Worm (Caenorhabditis elegans) whole organism, L4 larva: ENCODE measurements around the gene W04G3.13.
A peak's percentile ranks its signal among the peaks of the same experiment; 100 is the strongest.

Experiments used
- D1046.2 ChIP-seq: fragments of 200-800 bp; sonication (Bioruptor generic); IDR thresholded peaks from 2 replicates; pipeline ENCODE4 v1.3.6; 2022; ENCODE audit warnings: missing genetic modification characterization, missing compliant biosample characterization
- F10B5.3 ChIP-seq: sonication (generic microtip); optimal IDR thresholded peaks from 2 replicates; lab custom pipeline; 2016; ENCODE audit warnings: mild to moderate bottlenecking, missing genetic modification characterization, missing compliant biosample characterization
- F26F4.8 ChIP-seq: fragments of 200-800 bp; sonication (Bioruptor generic); conservative IDR thresholded peaks from 2 replicates; pipeline ENCODE4 v1.3.6; 2022; ENCODE audit warnings: missing genetic modification characterization, missing compliant biosample characterization
- aly-2 ChIP-seq: sonication (generic microtip); optimal IDR thresholded peaks from 2 replicates; lab custom pipeline; 2018; ENCODE audit warnings: missing biosample characterization, missing genetic modification characterization
- ama-1 ChIP-seq: fragments of 150-350 bp; optimal IDR thresholded peaks from 2 replicates; lab custom pipeline; 2014; ENCODE audit warnings: inconsistent platforms, mixed read lengths
- arid-1 ChIP-seq: fragments of 200-800 bp; sonication (Bioruptor generic); conservative IDR thresholded peaks from 2 replicates; pipeline ENCODE4 v1.3.6; 2022; ENCODE audit warnings: missing genetic modification reagents, missing genetic modification characterization, missing compliant biosample characterization
- attf-4 ChIP-seq: sonication (generic microtip); optimal IDR thresholded peaks from 3 replicates; lab custom pipeline; 2017; ENCODE audit warnings: missing biosample characterization, missing genetic modification characterization
- ceh-20 ChIP-seq: fragments of 200-800 bp; sonication (Bioruptor generic); IDR thresholded peaks from 2 replicates; pipeline ENCODE4 v1.3.6; 2022; ENCODE audit warnings: missing genetic modification reagents, missing genetic modification characterization, missing compliant biosample characterization
- ceh-28 ChIP-seq: fragments of 150-350 bp; optimal IDR thresholded peaks from 2 replicates; lab custom pipeline; 2014; ENCODE audit warnings: missing biosample characterization, missing genetic modification reagents, missing genetic modification characterization
- ceh-32 ChIP-seq: sonication (generic microtip); optimal IDR thresholded peaks from 2 replicates; lab custom pipeline; 2016; ENCODE audit warnings: mild to moderate bottlenecking, missing genetic modification characterization, missing compliant biosample characterization; ENCODE audit not compliant: poor library complexity
- ceh-44 ChIP-seq: fragments of 200-800 bp; sonication (Bioruptor generic); IDR thresholded peaks from 2 replicates; pipeline ENCODE4 v1.3.6; 2022; ENCODE audit warnings: missing genetic modification reagents, missing genetic modification characterization, missing compliant biosample characterization
- ceh-82 ChIP-seq: sonication (generic microtip); optimal IDR thresholded peaks from 2 replicates; lab custom pipeline; 2017; ENCODE audit warnings: missing biosample characterization, missing genetic modification characterization
- ctbp-1 ChIP-seq: fragments of 200-800 bp; sonication (Bioruptor generic); IDR thresholded peaks from 2 replicates; pipeline ENCODE4 v1.3.6; 2022; ENCODE audit warnings: missing genetic modification reagents, missing genetic modification characterization, missing compliant biosample characterization
- daf-19 ChIP-seq: fragments of 200-800 bp; sonication (Bioruptor generic); conservative IDR thresholded peaks from 2 replicates; pipeline ENCODE4 v1.3.6; 2022; ENCODE audit warnings: missing genetic modification characterization, missing compliant biosample characterization
- dmd-6 ChIP-seq: fragments of 200-800 bp; sonication (Bioruptor generic); IDR thresholded peaks from 2 replicates; pipeline ENCODE4 v1.3.6; 2022; ENCODE audit warnings: missing genetic modification reagents, missing genetic modification characterization, missing compliant biosample characterization
- dmd-9 ChIP-seq: fragments of 200-800 bp; sonication (Bioruptor generic); IDR thresholded peaks from 2 replicates; pipeline ENCODE4 v1.3.6; 2022; ENCODE audit warnings: missing genetic modification reagents, missing genetic modification characterization, missing compliant biosample characterization
- duxl-1 ChIP-seq: sonication (generic microtip); optimal IDR thresholded peaks from 2 replicates; lab custom pipeline; 2016; ENCODE audit warnings: mild to moderate bottlenecking, missing genetic modification characterization, moderate library complexity, missing compliant biosample characterization; ENCODE audit not compliant: poor library complexity
- egl-27 ChIP-seq: sonication (generic microtip); optimal IDR thresholded peaks from 3 replicates; lab custom pipeline; 2017; ENCODE audit warnings: missing biosample characterization, missing genetic modification reagents, missing genetic modification characterization
- fkh-10 ChIP-seq: fragments of 150-350 bp; optimal IDR thresholded peaks from 2 replicates; lab custom pipeline; 2014; ENCODE audit warnings: missing biosample characterization, missing genetic modification reagents, missing genetic modification characterization
- fos-1 ChIP-seq: fragments of 150-350 bp; optimal IDR thresholded peaks from 2 replicates; lab custom pipeline; 2014; ENCODE audit warnings: missing biosample characterization, missing genetic modification characterization
- hlh-11 ChIP-seq: fragments of 200-800 bp; sonication (Bioruptor generic); optimal IDR thresholded peaks from 2 replicates; lab custom pipeline; 2018; ENCODE audit warnings: mild to moderate bottlenecking, missing genetic modification characterization, missing compliant biosample characterization
- hlh-30 ChIP-seq: sonication (generic microtip); optimal IDR thresholded peaks from 2 replicates; lab custom pipeline; 2017; ENCODE audit warnings: antibody characterized with exemption, mild to moderate bottlenecking, missing genetic modification characterization, missing compliant biosample characterization; ENCODE audit not compliant: insufficient read depth
- hmg-1.1 ChIP-seq: fragments of 200-800 bp; sonication (Bioruptor generic); IDR thresholded peaks from 2 replicates; pipeline ENCODE4 v1.3.6; 2022; ENCODE audit warnings: missing genetic modification reagents, missing genetic modification characterization, missing compliant biosample characterization
- jun-1 ChIP-seq: fragments of 150-350 bp; optimal IDR thresholded peaks from 2 replicates; lab custom pipeline; 2014; ENCODE audit warnings: missing biosample characterization, missing genetic modification reagents, missing genetic modification characterization
- lin-13 ChIP-seq: fragments of 150-350 bp; optimal IDR thresholded peaks from 2 replicates; lab custom pipeline; 2014; ENCODE audit warnings: missing biosample characterization, missing genetic modification reagents, missing genetic modification characterization
- lin-15B ChIP-seq: fragments of 150-350 bp; sonication (generic microtip); optimal IDR thresholded peaks from 3 replicates; lab custom pipeline; 2014; ENCODE audit warnings: missing biosample characterization, missing genetic modification characterization
- lin-29 ChIP-seq: fragments of 200-800 bp; sonication (Bioruptor generic); IDR thresholded peaks from 2 replicates; pipeline ENCODE4 v1.3.6; 2022; ENCODE audit warnings: missing genetic modification reagents, missing genetic modification characterization, missing compliant biosample characterization
- madf-5 ChIP-seq, 2 experiments: fragments of 200-800 bp; sonication (Bioruptor generic); IDR thresholded peaks; 2 replicates each; pipeline ENCODE4 v1.3.6; 2022; ENCODE audit warnings: missing compliant biosample characterization in 2 of 2, missing genetic modification characterization in 2 of 2
- madf-9 ChIP-seq: fragments of 200-800 bp; sonication (Bioruptor generic); conservative IDR thresholded peaks from 2 replicates; pipeline ENCODE4 v1.3.6; 2022; ENCODE audit warnings: missing genetic modification reagents, missing genetic modification characterization, missing compliant biosample characterization
- mdl-1 ChIP-seq, 2 experiments: fragments of 150-350 bp in 1 of 2; sonication (generic microtip) in 1 of 2; optimal IDR thresholded peaks; 2 replicates each; lab custom pipeline; 2014 to 2017; ENCODE audit warnings: missing biosample characterization in 2 of 2, missing genetic modification characterization in 2 of 2
- mep-1 ChIP-seq: fragments of 150-350 bp; sonication (generic microtip); optimal IDR thresholded peaks from 3 replicates; lab custom pipeline; 2014; ENCODE audit warnings: missing biosample characterization, missing genetic modification characterization
- mxl-3 ChIP-seq: fragments of 200-800 bp; sonication (Bioruptor generic); optimal IDR thresholded peaks from 2 replicates; lab custom pipeline; 2018; ENCODE audit warnings: mild to moderate bottlenecking, missing genetic modification characterization, missing compliant biosample characterization
- nhr-10 ChIP-seq: fragments of 150-350 bp; optimal IDR thresholded peaks from 2 replicates; lab custom pipeline; 2014; ENCODE audit warnings: missing biosample characterization, missing genetic modification characterization
- nhr-102 ChIP-seq: sonication (generic microtip); optimal IDR thresholded peaks from 2 replicates; lab custom pipeline; 2016; ENCODE audit warnings: mild to moderate bottlenecking, missing genetic modification characterization, moderate library complexity, missing compliant biosample characterization
- nhr-11 ChIP-seq: fragments of 150-350 bp; optimal IDR thresholded peaks from 2 replicates; lab custom pipeline; 2014; ENCODE audit warnings: missing biosample characterization, missing genetic modification characterization
- nhr-25 ChIP-seq: sonication (generic microtip); optimal IDR thresholded peaks from 2 replicates; lab custom pipeline; 2017; ENCODE audit warnings: missing genetic modification characterization, mild to moderate bottlenecking, missing compliant biosample characterization, antibody characterized with exemption, moderate library complexity, borderline replicate concordance; ENCODE audit not compliant: insufficient read depth
- nhr-42 ChIP-seq: fragments of 200-800 bp; sonication (Bioruptor generic); IDR thresholded peaks from 2 replicates; pipeline ENCODE4 v1.3.6; 2022; ENCODE audit warnings: missing genetic modification characterization, missing compliant biosample characterization
- nhr-77 ChIP-seq: fragments of 150-350 bp; optimal IDR thresholded peaks from 2 replicates; lab custom pipeline; 2014; ENCODE audit warnings: missing biosample characterization, missing genetic modification characterization
- php-3 ChIP-seq: fragments of 200-800 bp; sonication (Bioruptor generic); IDR thresholded peaks from 2 replicates; pipeline ENCODE4 v1.3.6; 2022; ENCODE audit warnings: missing genetic modification reagents, missing genetic modification characterization, missing compliant biosample characterization
- pqm-1 ChIP-seq: sonication (generic microtip); optimal IDR thresholded peaks from 2 replicates; lab custom pipeline; 2017; ENCODE audit warnings: missing biosample characterization, missing genetic modification characterization
- sdz-12 ChIP-seq: fragments of 200-800 bp; sonication (Bioruptor generic); optimal IDR thresholded peaks from 2 replicates; lab custom pipeline; 2018; ENCODE audit warnings: mild to moderate bottlenecking, missing genetic modification characterization, missing compliant biosample characterization
- skn-1 ChIP-seq: fragments of 150-350 bp; optimal IDR thresholded peaks from 2 replicates; lab custom pipeline; 2014; ENCODE audit warnings: missing biosample characterization, missing genetic modification characterization
- spr-1 ChIP-seq: sonication (generic microtip); optimal IDR thresholded peaks from 2 replicates; lab custom pipeline; 2016; ENCODE audit warnings: mild to moderate bottlenecking, missing genetic modification characterization, missing compliant biosample characterization
- tag-97 ChIP-seq: fragments of 200-800 bp; sonication (Bioruptor generic); IDR thresholded peaks from 2 replicates; pipeline ENCODE4 v1.3.6; 2022; ENCODE audit warnings: missing genetic modification characterization, missing compliant biosample characterization
- tra-1 ChIP-seq: fragments of 200-800 bp; sonication (Bioruptor generic); IDR thresholded peaks from 2 replicates; pipeline ENCODE4 v1.3.6; 2022; ENCODE audit warnings: missing genetic modification reagents, missing genetic modification characterization, missing compliant biosample characterization
- unc-130 ChIP-seq: sonication (generic microtip); optimal IDR thresholded peaks from 2 replicates; lab custom pipeline; 2016; ENCODE audit warnings: missing genetic modification reagents, missing genetic modification characterization, missing compliant biosample characterization
- unc-39 ChIP-seq: sonication (generic microtip); optimal IDR thresholded peaks from 2 replicates; lab custom pipeline; 2017; ENCODE audit warnings: missing biosample characterization, missing genetic modification characterization
- vab-7 ChIP-seq: fragments of 200-800 bp; sonication (Bioruptor generic); IDR thresholded peaks from 2 replicates; pipeline ENCODE4 v1.3.6; 2022; ENCODE audit warnings: missing genetic modification reagents, missing genetic modification characterization, missing compliant biosample characterization
- zfp-2 ChIP-seq: sonication (generic microtip); optimal IDR thresholded peaks from 2 replicates; lab custom pipeline; 2016; ENCODE audit warnings: mild to moderate bottlenecking, missing genetic modification characterization, missing compliant biosample characterization
- zip-11 ChIP-seq: fragments of 200-800 bp; sonication (Bioruptor generic); IDR thresholded peaks from 2 replicates; pipeline ENCODE4 v1.3.6; 2022; ENCODE audit warnings: missing genetic modification characterization, missing compliant biosample characterization
- zip-2 ChIP-seq: fragments of 150-350 bp; optimal IDR thresholded peaks from 2 replicates; lab custom pipeline; 2014; ENCODE audit warnings: missing biosample characterization, missing genetic modification characterization

W04G3.13 gene

DNA sequence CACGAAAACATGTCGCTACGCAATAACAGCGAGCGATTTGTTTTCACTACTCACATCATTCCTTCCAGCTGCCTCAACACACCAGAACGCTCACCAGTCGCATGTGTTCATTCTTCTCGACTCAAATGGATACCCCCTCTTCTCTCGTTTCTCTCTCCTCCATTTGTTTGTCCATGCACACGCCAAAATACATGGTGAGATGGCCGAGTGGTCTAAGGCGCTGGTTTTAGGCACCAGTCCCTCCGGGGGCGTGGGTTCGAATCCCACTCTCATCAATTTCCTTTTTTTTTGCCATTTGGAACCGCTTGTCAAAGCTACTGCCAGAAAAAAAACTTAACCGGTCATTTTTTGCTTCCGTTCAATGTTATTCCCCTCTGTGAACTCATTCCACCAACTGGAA lies 15.9 kb upstream of the W04G3.13 start (continued):
- TF ChIP-seq lin-29 (peak; percentile 78; the same call in 1 of the 2 replicates), nhr-77 (tag; lab: Kevin White, UChicago) (peak; percentile 27), unc-130 (peak; percentile 29), duxl-1 (tag; lab: Kevin White, UChicago) (peak; percentile 93), php-3 (peak; percentile 83), jun-1 (tag; lab: Kevin White, UChicago) (peak; percentile 72), madf-9 (peak; percentile 88), zip-2 (peak; percentile 75), nhr-10 (tag; lab: Kevin White, UChicago) (no peak), tra-1 (GFP tag; lab: Robert Waterston, UW) (peak; percentile 91), ceh-28 (no peak), D1046.2 (peak; percentile 84), lin-13 (GFP tag; lab: Kevin White, UChicago) (peak; percentile 67), hlh-30 (tag; lab: Kevin White, UChicago) (peak; percentile 78), nhr-11 (peak; percentile 55), lin-15B (tag; lab: Kevin White, UChicago) (no peak), tag-97 (0 out of 2 replicates have a peak, but pooled peaks have one; percentile 80), ama-1 (no peak), hmg-1.1 (GFP tag; lab: Robert Waterston, UW) (peak; percentile 97), fos-1 (tag; lab: Kevin White, UChicago) (no peak), nhr-42 (GFP tag; lab: Robert Waterston, UW) (peak; percentile 89), mxl-3 (GFP tag; lab: Kevin White, UChicago) (peak; percentile 71), daf-19 (GFP tag; lab: Robert Waterston, UW) (peak; percentile 94), ceh-32 (tag; lab: Kevin White, UChicago) (peak; percentile 54), pqm-1 (tag; lab: Kevin White, UChicago) (no peak), egl-27 (tag; lab: Kevin White, UChicago) (no peak), vab-7 (no peak; the same call in 1 of the 2 replicates), fkh-10 (GFP tag; lab: Kevin White, UChicago) (peak; percentile 4), F10B5.3 (tag; lab: Kevin White, UChicago) (peak; percentile 78), F26F4.8 (0 out of 2 replicates have a peak, but pooled peaks have one; percentile 50), zfp-2 (tag; lab: Kevin White, UChicago) (peak; percentile 16), ceh-20 (GFP tag; lab: Robert Waterston, UW) (peak; percentile 89), nhr-102 (tag; lab: Kevin White, UChicago) (peak; percentile 92), attf-4 (tag; lab: Kevin White, UChicago) (no peak), zip-11 (GFP tag; lab: Robert Waterston, UW) (no peak), nhr-25 (tag; lab: Kevin White, UChicago) (peak; percentile 73), ceh-44 (GFP tag; lab: Robert Waterston, UW) (peak; percentile 75; the same call in 1 of the 2 replicates), hlh-11 (tag; lab: Kevin White, UChicago) (peak; percentile 78), sdz-12 (GFP tag; lab: Kevin White, UChicago) (peak; percentile 59), arid-1 (GFP tag; lab: Robert Waterston, UW) (peak; percentile 79), aly-2 (tag; lab: Kevin White, UChicago) (no peak), mdl-1 (tag; optimal IDR thresholded peaks at IDR 0.05; lab: Kevin White, UChicago) (peak in 1 of 2 experiments; percentile 82), skn-1 (tag; lab: Kevin White, UChicago) (no peak), dmd-9 (peak; percentile 74; the same call in 1 of the 2 replicates), mep-1 (tag; lab: Kevin White, UChicago) (peak; percentile 92), unc-39 (tag; lab: Kevin White, UChicago) (no peak), dmd-6 (GFP tag; lab: Robert Waterston, UW) (peak; percentile 88), madf-5 (GFP tag; IDR thresholded peaks at IDR 0.05; lab: Robert Waterston, UW) (peak; percentile 44 to 95; a peak in 3 of 4 replicates), spr-1 (tag; lab: Kevin White, UChicago) (peak; percentile 88), ceh-82 (tag; lab: Kevin White, UChicago) (no peak), ctbp-1 (GFP tag; lab: Robert Waterston, UW) (peak; percentile 94)
